Worm (Caenorhabditis elegans) whole organism, L1 larva: ENCODE results near the gene sru-25.

Source experiments
- alr-1 ChIP-seq: fragments of 200-800 bp; sonication (Bioruptor generic); optimal IDR thresholded peaks from 2 replicates; lab custom pipeline; 2018; ENCODE audit warnings: borderline replicate concordance, mild to moderate bottlenecking, missing genetic modification characterization, missing compliant biosample characterization
- aly-2 ChIP-seq: fragments of 150-350 bp; optimal IDR thresholded peaks from 2 replicates; lab custom pipeline; 2014; ENCODE audit warnings: missing biosample characterization, missing genetic modification characterization
- skn-1 ChIP-seq: fragments of 150-350 bp; optimal IDR thresholded peaks from 2 replicates; lab custom pipeline; 2014; ENCODE audit warnings: missing biosample characterization, missing genetic modification characterization

ce11 chrV:652940-653339 lies 21.2 kb downstream of the sru-25 start, which contains the start of gene srj-5:
- TF ChIP-seq skn-1 (tag; lab: Kevin White, UChicago): no peak
- TF ChIP-seq alr-1: no peak
- no peak for TF ChIP-seq aly-2 (tag; lab: Kevin White, UChicago)
